Worm (Caenorhabditis elegans) whole organism, L4 larva: Measurements from ENCODE around the gene spp-5.

ENCODE experiments used
- ceh-82 ChIP-seq: sonication (generic microtip); optimal IDR thresholded peaks from 2 replicates; lab custom pipeline; 2017; ENCODE audit warnings: missing biosample characterization, missing genetic modification characterization
- unc-39 ChIP-seq: sonication (generic microtip); optimal IDR thresholded peaks from 2 replicates; lab custom pipeline; 2017; ENCODE audit warnings: missing biosample characterization, missing genetic modification characterization
- zfp-2 ChIP-seq: sonication (generic microtip); optimal IDR thresholded peaks from 2 replicates; lab custom pipeline; 2016; ENCODE audit warnings: mild to moderate bottlenecking, missing genetic modification characterization, missing compliant biosample characterization

DNA sequence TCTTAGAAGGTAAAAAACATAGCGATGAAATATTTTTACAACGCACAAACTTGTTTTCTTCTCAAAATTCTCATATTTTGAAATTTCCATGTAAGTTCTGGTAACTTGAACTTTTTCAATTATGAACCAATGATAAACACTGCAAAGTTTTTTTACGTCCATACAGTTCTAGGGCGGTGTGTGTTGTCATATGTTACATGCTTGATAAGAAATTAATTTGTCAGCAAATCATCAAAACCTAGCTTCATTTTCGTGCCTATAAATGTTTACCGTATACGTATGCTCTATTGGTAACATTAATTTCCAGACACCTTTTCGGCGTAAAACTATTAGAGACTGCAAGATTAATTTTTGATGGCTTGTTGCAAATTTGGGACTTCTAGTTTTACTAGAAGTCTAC lies 23.1 kb upstream of the spp-5 start:
- TF ChIP-seq zfp-2 (tag; lab: Kevin White, UChicago) (no peak), ceh-82 (no peak), unc-39 (tag; lab: Kevin White, UChicago) (no peak)
